Fruit fly (Drosophila melanogaster): ENCODE data around the gene spartin.

DNA sequence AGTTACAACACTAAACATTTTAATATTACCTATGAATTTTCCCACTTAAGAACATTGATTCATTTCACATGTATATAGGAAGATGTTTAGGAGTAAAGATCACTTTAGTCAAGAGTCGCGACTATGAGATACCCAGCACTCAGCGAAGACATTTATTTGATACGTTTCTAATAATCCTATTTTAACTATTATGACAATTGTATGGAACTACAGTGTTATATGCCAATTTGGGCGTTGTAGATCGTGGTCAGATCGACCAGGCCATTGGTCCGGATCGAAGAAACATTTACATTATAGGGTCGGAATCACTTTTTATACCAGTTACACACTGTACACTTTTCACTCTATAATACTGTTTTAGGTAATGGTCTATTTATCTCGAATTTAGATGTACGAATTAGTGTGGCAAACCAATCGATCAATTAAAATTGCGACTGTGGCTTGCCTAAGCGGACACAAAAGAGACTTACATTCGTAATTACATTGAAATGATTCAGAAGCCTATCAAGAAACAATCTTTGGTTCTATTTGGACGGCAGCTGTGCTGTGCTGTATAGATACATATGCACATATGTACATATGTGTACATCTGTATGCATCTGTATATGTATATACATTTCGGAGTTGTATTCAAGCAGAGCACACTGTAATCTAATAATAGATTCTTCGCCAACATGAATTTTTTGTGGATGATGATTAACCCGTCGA, 13.9 kb upstream of the spartin start:
- no peak for TF ChIP-seq acj6 (GFP tag; optimal IDR thresholded peaks at IDR 0.05)
- TF ChIP-seq CG6163 (GFP tag; IDR thresholded peaks at IDR 0.05) = no peak
- no peak for TF ChIP-seq fd85E (GFP tag; optimal IDR thresholded peaks at IDR 0.05)
